Worm (Caenorhabditis elegans) whole organism, early embryonic: ENCODE results near the gene frpr-19.

Source experiments
- B0310.2 ChIP-seq: sonication (generic microtip); optimal IDR thresholded peaks from 2 replicates; lab custom pipeline; 2016; ENCODE audit warnings: mild to moderate bottlenecking, missing genetic modification characterization, missing compliant biosample characterization
- F13C5.2 ChIP-seq: sonication (generic microtip); optimal IDR thresholded peaks from 2 replicates; lab custom pipeline; 2017; ENCODE audit warnings: mild to moderate bottlenecking, missing genetic modification characterization, inconsistent platforms, missing compliant biosample characterization
- aly-1 ChIP-seq: sonication (generic microtip); optimal IDR thresholded peaks from 2 replicates; lab custom pipeline; 2016; ENCODE audit warnings: missing genetic modification characterization, missing compliant biosample characterization
- ama-1 ChIP-seq: fragments of 150-350 bp; optimal IDR thresholded peaks from 2 replicates; lab custom pipeline; 2014
- ceh-13 ChIP-seq: fragments of 200-800 bp; sonication (Bioruptor generic); optimal IDR thresholded peaks from 2 replicates; lab custom pipeline; 2018; ENCODE audit warnings: mild to moderate bottlenecking, missing genetic modification characterization, missing compliant biosample characterization
- ceh-36 ChIP-seq: sonication (generic microtip); optimal IDR thresholded peaks from 2 replicates; lab custom pipeline; 2016; ENCODE audit warnings: missing genetic modification characterization, inconsistent platforms, missing compliant biosample characterization
- ets-7 ChIP-seq: sonication (generic microtip); optimal IDR thresholded peaks from 2 replicates; lab custom pipeline; 2016; ENCODE audit warnings: missing genotype, missing genetic modification characterization, missing compliant biosample characterization
- flt-1 ChIP-seq: fragments of 200-800 bp; sonication (Bioruptor generic); IDR thresholded peaks from 2 replicates; pipeline ENCODE4 v1.3.6; 2022; ENCODE audit warnings: missing genetic modification characterization, missing compliant biosample characterization
- hmbx-1 ChIP-seq: sonication (generic microtip); optimal IDR thresholded peaks from 2 replicates; lab custom pipeline; 2016; ENCODE audit warnings: mild to moderate bottlenecking, missing genetic modification characterization, missing compliant biosample characterization
- hmg-4 ChIP-seq: fragments of 200-800 bp; sonication (Bioruptor generic); optimal IDR thresholded peaks from 2 replicates; lab custom pipeline; 2018; ENCODE audit warnings: mild to moderate bottlenecking, missing genetic modification characterization, missing compliant biosample characterization
- hnd-1 ChIP-seq: sonication (generic microtip); optimal IDR thresholded peaks from 2 replicates; lab custom pipeline; 2016; ENCODE audit warnings: missing genetic modification characterization, missing compliant biosample characterization
- pes-1 ChIP-seq: fragments of 200-800 bp; sonication (Bioruptor generic); IDR thresholded peaks from 2 replicates; pipeline ENCODE4 v1.3.6; 2022; ENCODE audit warnings: missing genetic modification reagents, missing genetic modification characterization, missing compliant biosample characterization
- scrt-1 ChIP-seq: fragments of 200-800 bp; sonication (Bioruptor generic); IDR thresholded peaks from 2 replicates; pipeline ENCODE4 v1.3.6; 2022; ENCODE audit warnings: missing genetic modification characterization, missing compliant biosample characterization
- sea-1 ChIP-seq: fragments of 200-800 bp; sonication (Bioruptor generic); conservative IDR thresholded peaks from 2 replicates; pipeline ENCODE4 v1.3.6; 2022; ENCODE audit warnings: missing genetic modification characterization, missing compliant biosample characterization
- tbx-11 ChIP-seq: fragments of 200-800 bp; sonication (Bioruptor generic); IDR thresholded peaks from 2 replicates; pipeline ENCODE4 v1.3.6; 2022; ENCODE audit warnings: missing genetic modification characterization, missing compliant biosample characterization
- tbx-37 ChIP-seq: fragments of 200-800 bp; sonication (Bioruptor generic); conservative IDR thresholded peaks from 2 replicates; pipeline ENCODE4 v1.3.6; 2022; ENCODE audit warnings: missing genetic modification reagents, missing genetic modification characterization, missing compliant biosample characterization
- tra-4 ChIP-seq: sonication (generic microtip); optimal IDR thresholded peaks from 2 replicates; lab custom pipeline; 2017; ENCODE audit warnings: missing genetic modification characterization, missing compliant biosample characterization

frpr-19 gene

ce11 chrIV:1781559-1781958 lies at the start of gene frpr-19:
frpr-19 (minus strand) TSS chrIV:1781659.
- TF ChIP-seq ceh-36 (tag; lab: Kevin White, UChicago), result no peak
- TF ChIP-seq ceh-13, result no peak
- no peak for TF ChIP-seq scrt-1 (GFP tag; lab: Robert Waterston, UW)

ce11 chrIV:1831174-1831573 lies 49.7 kb upstream of the frpr-19 start:
- TF ChIP-seq pes-1 (GFP tag; lab: Robert Waterston, UW) (peak; percentile 93), scrt-1 (GFP tag; lab: Robert Waterston, UW) (peak; percentile 99), flt-1 (GFP tag; lab: Robert Waterston, UW) (peak; percentile 94), tbx-37 (GFP tag; lab: Robert Waterston, UW) (peak; percentile 96), sea-1 (GFP tag; lab: Robert Waterston, UW) (peak; percentile 95), tbx-11 (GFP tag; lab: Robert Waterston, UW) (peak; percentile 93)

- no peak for TF ChIP-seq ceh-13
- TF ChIP-seq sea-1 (GFP tag; lab: Robert Waterston, UW), result no peak
- TF ChIP-seq tbx-37 (GFP tag; lab: Robert Waterston, UW), result no peak
- TF ChIP-seq ceh-36 (tag; lab: Kevin White, UChicago), result no peak
- no peak for TF ChIP-seq F13C5.2 (tag; lab: Kevin White, UChicago)
- no peak for TF ChIP-seq pes-1 (GFP tag; lab: Robert Waterston, UW)
- TF ChIP-seq ama-1 (lab: Kevin White, UChicago), result no peak
- no peak for TF ChIP-seq hnd-1 (tag; lab: Kevin White, UChicago)
- TF ChIP-seq hmbx-1, result no peak
- no peak for TF ChIP-seq aly-1 (tag; lab: Kevin White, UChicago)
- TF ChIP-seq tra-4 (tag; lab: Kevin White, UChicago), result no peak
- TF ChIP-seq ets-7 (tag; lab: Kevin White, UChicago), result no peak
- no peak for TF ChIP-seq B0310.2
- TF ChIP-seq scrt-1 (GFP tag; lab: Robert Waterston, UW), result no peak
- TF ChIP-seq hmg-4 (GFP tag; lab: Kevin White, UChicago), result no peak
- no peak for TF ChIP-seq flt-1 (GFP tag; lab: Robert Waterston, UW)
Measured at ce11 chrIV:1827362-1827761, 45.9 kb upstream of the frpr-19 start.

- TF ChIP-seq ceh-36 (tag; lab: Kevin White, UChicago) (no peak), hmbx-1 (no peak), B0310.2 (no peak), tbx-11 (GFP tag; lab: Robert Waterston, UW) (no peak)
Measured at ce11 chrIV:1826737-1827136, 45.3 kb upstream of the frpr-19 start.

ce11 chrIV:1825789-1826188 lies 44.3 kb upstream of the frpr-19 start:
- TF ChIP-seq scrt-1 (GFP tag; lab: Robert Waterston, UW), result no peak
- no peak for TF ChIP-seq hmg-4 (GFP tag; lab: Kevin White, UChicago)
- no peak for TF ChIP-seq ceh-13
- TF ChIP-seq flt-1 (GFP tag; lab: Robert Waterston, UW), result no peak
- no peak for TF ChIP-seq F13C5.2 (tag; lab: Kevin White, UChicago)
- TF ChIP-seq ets-7 (tag; lab: Kevin White, UChicago), result no peak
- no peak for TF ChIP-seq pes-1 (GFP tag; lab: Robert Waterston, UW)

- peak; percentile 36 for TF ChIP-seq F13C5.2 (tag; lab: Kevin White, UChicago)
- TF ChIP-seq ama-1 (lab: Kevin White, UChicago), result no peak
- TF ChIP-seq ets-7 (tag; lab: Kevin White, UChicago), result no peak
- no peak for TF ChIP-seq B0310.2
Measured at ce11 chrIV:1824065-1824531, 42.6 kb upstream of the frpr-19 start, which contains the start of gene cmk-1. cmk-1 (plus strand) TSS chrIV:1824481.

ce11 chrIV:1821550-1821949 lies 40.1 kb upstream of the frpr-19 start, which contains the start of gene Y38C1BA.4:
Y38C1BA.4 (plus strand) TSS chrIV:1821850.
- TF ChIP-seq scrt-1 (GFP tag; lab: Robert Waterston, UW) (no peak), flt-1 (GFP tag; lab: Robert Waterston, UW) (no peak), B0310.2 (no peak)

ce11 chrIV:1820153-1820552 lies 38.7 kb upstream of the frpr-19 start, which contains the start of gene col-109:
col-109 (minus strand) TSS chrIV:1820253.
- TF ChIP-seq ama-1 (lab: Kevin White, UChicago) (no peak), F13C5.2 (tag; lab: Kevin White, UChicago) (no peak), tra-4 (tag; lab: Kevin White, UChicago) (no peak), flt-1 (GFP tag; lab: Robert Waterston, UW) (no peak), tbx-37 (GFP tag; lab: Robert Waterston, UW) (no peak), ceh-13 (no peak), ets-7 (tag; lab: Kevin White, UChicago) (no peak), ceh-36 (tag; lab: Kevin White, UChicago) (no peak), hmbx-1 (no peak), sea-1 (GFP tag; lab: Robert Waterston, UW) (no peak), scrt-1 (GFP tag; lab: Robert Waterston, UW) (no peak), tbx-11 (GFP tag; lab: Robert Waterston, UW) (no peak)
